Worm (Caenorhabditis elegans): ENCODE measurements around the gene F36H12.17.
"Not testable (repeated sequence)": the region's sequence is repeated elsewhere in the genome, so short reads cannot be mapped to it uniquely, and the experiment has no call there.

Gene F36H12.17

ce11 chrIV:5268803-5269202 lies 8.8 kb downstream of the F36H12.17 start, which contains the start of gene F36H12.4:
TSS of gene F36H12.4 (plus strand) at chrIV:5269103.
- TF ChIP-seq ztf-16 (tag; optimal IDR thresholded peaks at IDR 0.05) = no peak
- TF ChIP-seq elt-4 (tag; optimal IDR thresholded peaks at IDR 0.05) = no peak
- no peak for TF ChIP-seq ceh-45 (GFP tag; IDR thresholded peaks at IDR 0.05)
- no peak for TF ChIP-seq C38D4.7 (GFP tag; optimal IDR thresholded peaks at IDR 0.05)
- TF ChIP-seq odd-2 (tag; optimal IDR thresholded peaks at IDR 0.05) = no peak
- no peak for TF ChIP-seq unc-55 (GFP tag; optimal IDR thresholded peaks at IDR 0.05)
- TF ChIP-seq che-1 (tag; optimal IDR thresholded peaks at IDR 0.05) = no peak
- no peak for TF ChIP-seq hlh-13 (GFP tag; optimal IDR thresholded peaks at IDR 0.05)
- no peak for TF ChIP-seq ceh-34 (tag; optimal IDR thresholded peaks at IDR 0.05)

- no peak for TF ChIP-seq hlh-13 (GFP tag; optimal IDR thresholded peaks at IDR 0.05)
- no peak for TF ChIP-seq dve-1 (tag; optimal IDR thresholded peaks at IDR 0.05)
- no peak for TF ChIP-seq ceh-14 (tag; optimal IDR thresholded peaks at IDR 0.05)
- no peak for TF ChIP-seq unc-86 (tag; optimal IDR thresholded peaks at IDR 0.05)
- no peak for TF ChIP-seq unc-3 (GFP tag; conservative IDR thresholded peaks at IDR 0.05)
- no peak for TF ChIP-seq unc-3 (tag; optimal IDR thresholded peaks at IDR 0.05)
- no peak for TF ChIP-seq nhr-232 (tag; optimal IDR thresholded peaks at IDR 0.05)
- TF ChIP-seq elt-4 (tag; optimal IDR thresholded peaks at IDR 0.05) = no peak
- no peak for TF ChIP-seq pax-1 (tag; optimal IDR thresholded peaks at IDR 0.05)
- no peak for TF ChIP-seq fax-1 (tag; optimal IDR thresholded peaks at IDR 0.05)
- TF ChIP-seq unc-55 (GFP tag; optimal IDR thresholded peaks at IDR 0.05) = no peak
- TF ChIP-seq che-1 (tag; optimal IDR thresholded peaks at IDR 0.05) = no peak
- TF ChIP-seq tbx-7 (tag; optimal IDR thresholded peaks at IDR 0.05) = no peak
- TF ChIP-seq ttx-3 (tag; optimal IDR thresholded peaks at IDR 0.05) = no peak
- no peak for TF ChIP-seq pag-3 (tag; optimal IDR thresholded peaks at IDR 0.05; ENCODE audit: borderline replicate concordance)
- no peak for TF ChIP-seq ceh-30 (tag; optimal IDR thresholded peaks at IDR 0.05)
- TF ChIP-seq ref-2 (tag; optimal IDR thresholded peaks at IDR 0.05) = no peak
- TF ChIP-seq K09A11.1 (tag; optimal IDR thresholded peaks at IDR 0.05; ENCODE audit: insufficient read depth) = no peak
Measured at ce11 chrIV:5266474-5266873, 11.2 kb downstream of the F36H12.17 start, which contains the start of gene F36H12.5. TSS of gene F36H12.5 (plus strand) at chrIV:5266774.

ce11 chrIV:5260289-5260688 lies 17.4 kb downstream of the F36H12.17 start, which contains the start of gene msp-19:
TSS of gene msp-19 (plus strand) at chrIV:5260589.
- not testable (repeated sequence) for TF ChIP-seq ceh-45 (GFP tag; IDR thresholded peaks at IDR 0.05); ceh-48 (tag; optimal IDR thresholded peaks at IDR 0.05); ama-1 (optimal IDR thresholded peaks at IDR 0.05)

DNA sequence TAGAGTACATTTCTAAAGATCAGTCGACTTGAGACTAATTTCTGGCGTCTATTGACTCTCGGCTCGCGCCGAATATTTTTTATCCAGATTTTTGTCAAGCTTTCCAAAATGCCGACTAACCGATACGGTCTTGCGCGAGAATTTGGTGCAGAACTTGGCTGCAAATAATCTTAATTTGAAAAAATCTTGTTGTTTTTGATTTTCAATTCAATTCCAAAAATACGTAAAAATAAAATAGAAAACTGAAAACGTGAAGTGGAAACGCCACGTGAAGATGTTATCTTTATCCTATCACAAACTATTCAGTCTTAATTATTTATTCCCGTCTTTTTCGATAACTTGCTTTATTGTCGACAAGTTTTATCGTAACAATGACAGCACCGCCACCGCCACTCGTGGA lies 19.3 kb downstream of the F36H12.17 start, which contains the start of gene ttbk-2.1:
ttbk-2.1 (plus strand) TSS at position 301 of the 400 bp plus-strand sequence.
- TF ChIP-seq sox-4, ceh-24, hlh-8 (tag; optimal IDR thresholded peaks at IDR 0.05): not testable (repeated sequence)

ce11 chrIV:5256731-5257130 lies 20.9 kb downstream of the F36H12.17 start, which contains the start of gene F36H12.9:
TSS of gene F36H12.9 (plus strand) at chrIV:5257031.
- TF ChIP-seq ceh-34 (tag; optimal IDR thresholded peaks at IDR 0.05); dmd-4 (tag; optimal IDR thresholded peaks at IDR 0.05; ENCODE audit: borderline replicate concordance); elt-4 (tag; optimal IDR thresholded peaks at IDR 0.05): not testable (repeated sequence)

DNA sequence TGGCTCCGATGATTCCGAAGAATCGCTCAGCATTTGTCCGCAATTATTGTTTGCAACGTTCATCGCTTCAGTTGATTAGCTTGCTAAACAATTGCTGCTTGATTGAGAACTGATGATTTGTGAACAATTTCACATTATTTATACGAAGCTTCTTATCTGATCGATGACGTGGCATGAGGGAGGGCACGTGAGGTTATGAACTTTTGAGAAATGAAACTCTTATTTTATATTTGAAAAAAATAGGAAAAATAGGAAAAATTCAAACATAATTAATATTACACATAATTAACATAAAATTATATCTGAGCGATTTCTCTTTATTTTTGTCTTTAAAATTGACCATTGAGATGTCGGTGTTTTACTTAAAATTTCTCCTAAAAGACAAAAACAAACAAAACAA lies 23.0 kb downstream of the F36H12.17 start, which contains the start of gene F36H12.10:
F36H12.10 (minus strand) TSS at position 101 of the 400 bp plus-strand sequence.
- not testable (repeated sequence) for TF ChIP-seq sox-4, elt-2, ahr-1 (tag; optimal IDR thresholded peaks at IDR 0.05)

Data from whole organism, late embryonic.